Worm (Caenorhabditis elegans) whole organism, young adult: ENCODE measurements around the gene arle-14.

Experiments used
- T07F8.4 ChIP-seq: sonication (generic microtip); optimal IDR thresholded peaks from 2 replicates; lab custom pipeline; 2016; ENCODE audit warnings: mild to moderate bottlenecking, missing genetic modification characterization, moderate library complexity, missing compliant biosample characterization
- Y95B8A.8 ChIP-seq: fragments of 200-800 bp; sonication (Bioruptor generic); IDR thresholded peaks from 2 replicates; pipeline ENCODE4 v1.3.6; 2022; ENCODE audit warnings: missing genetic modification reagents, missing genetic modification characterization, missing compliant biosample characterization
- ama-1 ChIP-seq, 3 experiments: fragments of 150-350 bp in 1 of 3; sonication (generic microtip) in 2 of 3; optimal IDR thresholded peaks; 2 replicates each; lab custom pipeline; 2014 to 2018; ENCODE audit warnings: missing biosample characterization in 2 of 3, missing genetic modification characterization in 2 of 3, missing genetic modification reagents in 2 of 3
- ceh-40 ChIP-seq: fragments of 200-800 bp; sonication (Bioruptor generic); IDR thresholded peaks from 2 replicates; pipeline ENCODE4 v1.3.6; 2022; ENCODE audit warnings: missing genetic modification characterization, missing compliant biosample characterization
- die-1 ChIP-seq: sonication (generic microtip); optimal IDR thresholded peaks from 2 replicates; lab custom pipeline; 2016; ENCODE audit warnings: missing genotype, mild to moderate bottlenecking, missing genetic modification characterization, missing compliant biosample characterization
- efl-1 ChIP-seq: fragments of 150-350 bp; optimal IDR thresholded peaks from 2 replicates; lab custom pipeline; 2014; ENCODE audit warnings: missing biosample characterization, missing genetic modification reagents, missing genetic modification characterization
- lir-1 ChIP-seq: fragments of 200-800 bp; sonication (Bioruptor generic); conservative IDR thresholded peaks from 2 replicates; pipeline ENCODE4 v1.3.6; 2022; ENCODE audit warnings: missing genetic modification reagents, missing genetic modification characterization, missing compliant biosample characterization
- nhr-80 ChIP-seq: sonication (generic microtip); optimal IDR thresholded peaks from 2 replicates; lab custom pipeline; 2016; ENCODE audit warnings: missing genetic modification characterization, missing compliant biosample characterization

DNA sequence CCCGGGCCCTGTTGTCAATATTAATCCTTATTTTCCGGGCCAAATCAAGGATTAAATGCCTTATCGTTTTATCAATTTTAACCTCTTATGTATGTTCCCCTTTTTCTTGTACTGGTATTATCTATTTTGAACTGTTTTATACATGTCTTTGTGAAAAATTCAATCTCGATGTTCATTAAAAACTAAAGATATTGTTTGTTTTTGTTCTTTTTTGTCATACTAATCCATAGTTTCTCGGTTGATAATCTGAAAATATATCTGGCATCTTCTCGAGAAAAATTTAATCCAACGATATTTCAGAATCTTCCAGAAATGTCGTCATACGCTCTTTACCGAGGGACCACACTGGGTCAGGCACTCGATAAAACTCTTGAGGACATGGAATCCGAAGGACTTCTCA is 1.0 kb downstream of the arle-14 start, which contains the start of gene B0336.13:
- TF ChIP-seq nhr-80 (tag; lab: Kevin White, UChicago) (no peak), die-1 (tag; lab: Kevin White, UChicago) (no peak), Y95B8A.8 (GFP tag; lab: Robert Waterston, UW) (no peak), T07F8.4 (tag; lab: Kevin White, UChicago) (no peak), ceh-40 (GFP tag; lab: Robert Waterston, UW) (no peak), efl-1 (GFP tag; lab: Kevin White, UChicago) (no peak), lir-1 (GFP tag; lab: Robert Waterston, UW) (no peak), ama-1 (optimal IDR thresholded peaks at IDR 0.05; lab: Kevin White, UChicago) (no peak), ama-1 (GFP tag; optimal IDR thresholded peaks at IDR 0.05; lab: Kevin White, UChicago) (no peak)
